Worm (Caenorhabditis elegans) whole organism, midembryonic: ENCODE data around the gene srw-8.

Source experiments
- T22C8.4 ChIP-seq: fragments of 200-800 bp; sonication (Bioruptor generic); IDR thresholded peaks from 2 replicates; pipeline ENCODE4 v1.3.6; 2022; ENCODE audit warnings: missing genetic modification characterization, missing compliant biosample characterization
- cog-1 ChIP-seq: sonication (generic microtip); optimal IDR thresholded peaks from 2 replicates; lab custom pipeline; 2016; ENCODE audit warnings: missing genetic modification characterization, missing compliant biosample characterization
- flt-1 ChIP-seq: fragments of 200-800 bp; sonication (Bioruptor generic); IDR thresholded peaks from 2 replicates; pipeline ENCODE4 v1.3.6; 2022; ENCODE audit warnings: missing genetic modification characterization, missing compliant biosample characterization
- klf-2 ChIP-seq: fragments of 200-800 bp; sonication (Bioruptor generic); conservative IDR thresholded peaks from 2 replicates; pipeline ENCODE4 v1.3.6; 2022; ENCODE audit warnings: missing genetic modification reagents, missing genetic modification characterization, missing compliant biosample characterization
- med-1 ChIP-seq: sonication (generic microtip); optimal IDR thresholded peaks from 2 replicates; lab custom pipeline; 2017; ENCODE audit warnings: missing genetic modification characterization, mild to moderate bottlenecking, missing compliant biosample characterization, antibody characterized with exemption, missing genetic modification reagents; ENCODE audit not compliant: insufficient read depth
- ref-1 ChIP-seq: fragments of 200-800 bp; sonication (Bioruptor generic); conservative IDR thresholded peaks from 2 replicates; pipeline ENCODE4 v1.3.6; 2022; ENCODE audit warnings: missing genetic modification reagents, missing genetic modification characterization, missing compliant biosample characterization
- tab-1 ChIP-seq: fragments of 200-800 bp; sonication (Bioruptor generic); IDR thresholded peaks from 2 replicates; pipeline ENCODE4 v1.3.6; 2022; ENCODE audit warnings: missing genetic modification characterization, missing compliant biosample characterization
- ztf-23 ChIP-seq: fragments of 200-800 bp; sonication (Bioruptor generic); IDR thresholded peaks from 2 replicates; pipeline ENCODE4 v1.3.6; 2022; ENCODE audit warnings: missing genetic modification reagents, missing genetic modification characterization, missing compliant biosample characterization
- ztf-29 ChIP-seq: fragments of 200-800 bp; sonication (Bioruptor generic); IDR thresholded peaks from 2 replicates; pipeline ENCODE4 v1.3.6; 2022; ENCODE audit warnings: missing genetic modification reagents, missing genetic modification characterization, missing compliant biosample characterization

- TF ChIP-seq klf-2 (GFP tag; lab: Robert Waterston, UW) (no peak), ztf-29 (no peak), T22C8.4 (no peak), flt-1 (GFP tag; lab: Robert Waterston, UW) (no peak), cog-1 (no peak), ref-1 (GFP tag; lab: Robert Waterston, UW) (no peak), tab-1 (GFP tag; lab: Robert Waterston, UW) (no peak), med-1 (no peak), ztf-23 (GFP tag; lab: Robert Waterston, UW) (no peak)
Measured at ce11 chrV:3010468-3010867, 23.7 kb downstream of the srw-8 start, which contains the start of gene srw-136.
